Fruit fly (Drosophila melanogaster): ENCODE measurements around the gene CG43061.

CG43061 gene

DNA sequence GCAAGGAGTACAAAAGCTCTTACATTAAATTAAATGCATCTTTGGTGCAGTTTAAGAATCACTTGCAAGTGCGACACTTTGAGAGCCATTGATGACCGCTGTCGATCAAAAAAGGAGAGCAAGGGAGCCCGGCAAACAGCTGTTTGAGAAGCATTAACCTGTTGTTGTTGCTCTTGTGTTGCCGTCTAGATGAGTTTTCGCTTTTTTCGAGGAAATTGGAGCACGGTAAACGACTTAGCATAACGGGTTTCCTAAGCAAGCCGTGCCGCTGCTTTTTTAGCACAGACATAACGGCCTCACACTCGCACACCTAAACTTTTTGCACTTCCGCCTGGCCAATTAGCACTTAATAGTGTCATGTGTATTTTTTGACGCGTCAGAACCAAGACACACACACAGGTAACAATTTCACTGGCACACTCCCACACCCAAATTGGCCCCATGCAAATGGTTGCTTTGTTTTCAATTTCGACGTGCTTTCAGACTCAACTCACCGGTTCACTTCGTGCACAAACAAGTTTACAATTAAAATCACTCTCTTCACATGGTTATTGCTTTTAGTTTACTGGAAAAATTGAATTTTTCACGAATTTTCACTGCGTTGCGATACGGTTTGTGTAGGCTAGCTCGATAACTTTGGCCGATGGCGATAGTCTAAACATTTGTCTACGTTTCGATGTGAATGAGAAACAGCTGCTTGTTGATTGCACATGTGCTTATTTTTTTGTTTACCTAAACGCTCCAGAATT is 19.1 kb upstream of the CG43061 start, which contains the start of the genes CG10903 and CG2747:
TSS of gene CG10903 (plus strand) at position 261 of the 749 bp plus-strand sequence.
TSS of gene CG2747 (minus strand) at position 640 of the 749 bp plus-strand sequence.
- TF ChIP-seq Myc (optimal IDR thresholded peaks at IDR 0.05) = peak; percentile 76
- TF ChIP-seq CG9705 (GFP tag; optimal IDR thresholded peaks at IDR 0.05) = no peak
- TF ChIP-seq Sp1 (GFP tag; optimal IDR thresholded peaks at IDR 0.05) = no peak
- peak; percentile 24 for TF ChIP-seq Hnf4 (GFP tag; optimal IDR thresholded peaks at IDR 0.05)
- peak; percentile 50 for TF ChIP-seq h (GFP tag; optimal IDR thresholded peaks at IDR 0.05)
- no peak for TF ChIP-seq jim (GFP tag; optimal IDR thresholded peaks at IDR 0.05)
- TF ChIP-seq usp (GFP tag; optimal IDR thresholded peaks at IDR 0.05) = no peak
- TF ChIP-seq Hr78 (GFP tag; optimal IDR thresholded peaks at IDR 0.05) = no peak
- TF ChIP-seq Mio (GFP tag; optimal IDR thresholded peaks at IDR 0.05) = no peak
- no peak for TF ChIP-seq ey (GFP tag; optimal IDR thresholded peaks at IDR 0.05)
- no peak for TF ChIP-seq pan (optimal IDR thresholded peaks at IDR 0.05)
- TF ChIP-seq dmrt93B (GFP tag; optimal IDR thresholded peaks at IDR 0.05) = no peak
- no peak for TF ChIP-seq br (GFP tag; optimal IDR thresholded peaks at IDR 0.05)
- TF ChIP-seq brk (GFP tag; optimal IDR thresholded peaks at IDR 0.05) = peak; percentile 26
- TF ChIP-seq Jra (GFP tag; optimal IDR thresholded peaks at IDR 0.05) = peak; percentile 3
- peak; percentile 37 for TF ChIP-seq Vsx2 (GFP tag; optimal IDR thresholded peaks at IDR 0.05; ENCODE audit: partially characterized antibody)
- no peak for TF ChIP-seq CrebA (GFP tag; optimal IDR thresholded peaks at IDR 0.05; ENCODE audit: borderline replicate concordance)
- no peak for TF ChIP-seq sv (GFP tag; optimal IDR thresholded peaks at IDR 0.05)
- TF ChIP-seq rgr (GFP tag; optimal IDR thresholded peaks at IDR 0.05) = peak; percentile 3

DNA sequence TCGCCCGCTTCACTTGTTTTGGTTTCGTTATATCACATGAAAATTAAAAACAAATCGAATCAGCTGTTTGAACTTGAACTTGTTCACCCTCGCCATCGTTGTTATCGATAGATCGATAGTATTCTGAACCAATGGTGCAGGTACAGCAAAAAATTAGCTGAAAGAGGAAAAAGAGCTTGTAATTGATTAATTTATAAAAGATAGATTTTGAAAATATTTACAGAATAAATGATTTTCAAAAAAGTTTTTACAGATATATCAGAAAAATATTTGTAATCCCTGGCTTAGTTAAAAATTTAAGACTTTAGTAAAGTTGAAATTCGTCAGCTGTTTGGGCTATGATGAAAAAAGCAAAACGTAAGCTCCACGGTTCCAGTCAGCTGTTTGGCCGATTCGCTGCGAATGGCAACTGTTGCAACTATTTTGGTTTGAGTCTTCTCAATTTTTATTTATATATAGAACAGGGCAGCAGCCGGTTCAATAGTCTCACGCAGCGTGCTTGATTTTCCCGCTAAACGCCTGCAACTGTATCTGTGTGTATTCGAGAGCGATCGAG is 16.5 kb upstream of the CG43061 start, which contains the start of the genes CG11035 and unc-45:
TSS of gene CG11035 (minus strand) at position 87 of the 556 bp plus-strand sequence.
TSS of gene unc-45 (plus strand) at position 379 of the 556 bp plus-strand sequence.
- TF ChIP-seq Abd-B (GFP tag; optimal IDR thresholded peaks at IDR 0.05) (no peak), rgr (GFP tag; optimal IDR thresholded peaks at IDR 0.05) (peak; percentile 17), foxo (GFP tag; optimal IDR thresholded peaks at IDR 0.05) (peak in 1 of 2 experiments; percentile 48), dmrt93B (GFP tag; optimal IDR thresholded peaks at IDR 0.05) (no peak), Dfd (GFP tag; optimal IDR thresholded peaks at IDR 0.05) (no peak), h (GFP tag; optimal IDR thresholded peaks at IDR 0.05) (peak; percentile 54), OdsH (GFP tag; optimal IDR thresholded peaks at IDR 0.05) (no peak), usp (GFP tag; optimal IDR thresholded peaks at IDR 0.05) (no peak), fru (GFP tag; optimal IDR thresholded peaks at IDR 0.05) (peak; percentile 37), psq (GFP tag; optimal IDR thresholded peaks at IDR 0.05) (no peak), CG9705 (GFP tag; optimal IDR thresholded peaks at IDR 0.05) (peak; percentile 8), lola (GFP tag; optimal IDR thresholded peaks at IDR 0.05) (no peak), HLH106 (tag; optimal IDR thresholded peaks at IDR 0.05) (peak; percentile 72), pan (optimal IDR thresholded peaks at IDR 0.05) (no peak), sv (GFP tag; optimal IDR thresholded peaks at IDR 0.05) (no peak), GATAd (GFP tag; optimal IDR thresholded peaks at IDR 0.05) (no peak), Jra (GFP tag; optimal IDR thresholded peaks at IDR 0.05) (peak; percentile 46), CrebA (GFP tag; optimal IDR thresholded peaks at IDR 0.05; ENCODE audit: borderline replicate concordance) (no peak), ey (GFP tag; optimal IDR thresholded peaks at IDR 0.05) (no peak), dsf (GFP tag; optimal IDR thresholded peaks at IDR 0.05; ENCODE audit: borderline replicate concordance) (peak; percentile 10), Dif (GFP tag; optimal IDR thresholded peaks at IDR 0.05; ENCODE audit: partially characterized antibody) (no peak), br (GFP tag; optimal IDR thresholded peaks at IDR 0.05) (no peak), dl (GFP tag; optimal IDR thresholded peaks at IDR 0.05; ENCODE audit: insufficient read depth in 1 of 2, partially characterized antibody in 2 of 2) (no peak), N (GFP tag; optimal IDR thresholded peaks at IDR 0.05) (no peak), Myc (optimal IDR thresholded peaks at IDR 0.05) (peak; percentile 55), Hr78 (GFP tag; optimal IDR thresholded peaks at IDR 0.05) (no peak), Sp1 (GFP tag; optimal IDR thresholded peaks at IDR 0.05) (peak; percentile 50), brk (GFP tag; optimal IDR thresholded peaks at IDR 0.05) (peak; percentile 13), CG32264 (GFP tag; optimal IDR thresholded peaks at IDR 0.05) (no peak), woc (GFP tag; optimal IDR thresholded peaks at IDR 0.05) (peak; percentile 83), sage (GFP tag; optimal IDR thresholded peaks at IDR 0.05) (peak; percentile 54), Hr83 (GFP tag; optimal IDR thresholded peaks at IDR 0.05; ENCODE audit: poor library complexity, severe bottlenecking) (no peak), Hnf4 (GFP tag; optimal IDR thresholded peaks at IDR 0.05) (peak; percentile 66), Vsx2 (GFP tag; optimal IDR thresholded peaks at IDR 0.05; ENCODE audit: partially characterized antibody) (no peak), jim (GFP tag; optimal IDR thresholded peaks at IDR 0.05) (no peak), Rel (GFP tag; optimal IDR thresholded peaks at IDR 0.05) (no peak), Rel (tag; optimal IDR thresholded peaks at IDR 0.05) (peak; percentile 23), Mio (GFP tag; optimal IDR thresholded peaks at IDR 0.05) (no peak), tai (GFP tag; optimal IDR thresholded peaks at IDR 0.05) (no peak)

Measured in whole organism, wandering third instar larva.